Fruit fly (Drosophila melanogaster) whole organism, adult: ENCODE results near the gene dpr7.

ENCODE experiments used
- CG14711 ChIP-seq: fragments of 200-800 bp; sonication (Bioruptor generic); optimal IDR thresholded peaks from 2 replicates; lab custom pipeline; 2018; ENCODE audit warnings: missing biosample characterization, mild to moderate bottlenecking, missing genetic modification characterization, moderate library complexity
- CG33017 ChIP-seq: fragments of 200-800 bp; sonication (Bioruptor generic); optimal IDR thresholded peaks from 2 replicates; lab custom pipeline; 2018; ENCODE audit warnings: missing biosample characterization, mild to moderate bottlenecking, missing genetic modification characterization, moderate library complexity
- Clk ChIP-seq: fragments of 200-800 bp; sonication (Bioruptor generic); optimal IDR thresholded peaks from 2 replicates; lab custom pipeline; 2017; ENCODE audit warnings: missing biosample characterization, missing genetic modification characterization
- kay ChIP-seq: fragments of 200-800 bp; sonication (Bioruptor generic); peaks from one replicate; lab custom pipeline; 2016; ENCODE audit warnings: missing biosample characterization, missing genetic modification characterization, borderline replicate concordance
- ovo ChIP-seq: fragments of 200-800 bp; sonication (Bioruptor generic); optimal IDR thresholded peaks from 2 replicates; lab custom pipeline; 2016; ENCODE audit warnings: missing biosample characterization, missing genetic modification characterization
- pad ChIP-seq: fragments of 200-800 bp; sonication (Bioruptor generic); optimal IDR thresholded peaks from 3 replicates; lab custom pipeline; 2017; ENCODE audit warnings: missing biosample characterization, missing genetic modification characterization, mild to moderate bottlenecking, moderate library complexity, missing genetic modification reagents

DNA sequence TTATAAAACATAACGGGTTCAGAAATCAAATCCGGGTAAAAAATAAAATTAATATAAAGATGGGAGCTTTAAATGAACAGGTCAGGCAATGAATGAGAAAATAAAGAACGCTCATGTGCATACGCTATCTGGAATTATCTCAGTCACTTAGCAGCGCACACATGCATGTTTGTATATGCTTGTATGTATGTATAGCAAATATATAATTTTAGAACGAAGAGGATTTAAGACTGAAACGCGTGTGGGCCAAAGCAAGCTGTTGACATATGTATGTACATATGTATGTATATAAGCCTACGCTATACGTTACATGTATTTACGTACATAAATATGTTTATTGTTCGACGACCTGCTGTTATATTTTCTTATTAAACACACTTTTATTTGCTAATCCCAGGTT, 27.3 kb downstream of the dpr7 start:
- no peak for TF ChIP-seq CG33017 (tag; lab: Kevin White, UChicago)
- no peak for TF ChIP-seq Clk (GFP tag; lab: Kevin White, UChicago)
- no peak for TF ChIP-seq ovo
- TF ChIP-seq kay (GFP tag; lab: Kevin White, UChicago): peak; percentile 86
- no peak for TF ChIP-seq pad
- no peak for TF ChIP-seq CG14711 (tag; lab: Kevin White, UChicago)
